Worm (Caenorhabditis elegans) whole organism, L1 larva: Measurements from ENCODE around the gene hrg-7.

Experiments
- C04F5.9 ChIP-seq: sonication (generic microtip); optimal IDR thresholded peaks from 2 replicates; lab custom pipeline; 2016; ENCODE audit warnings: missing genetic modification characterization, missing compliant biosample characterization
- F16B12.6 ChIP-seq: fragments of 150-350 bp; optimal IDR thresholded peaks from 2 replicates; lab custom pipeline; 2014; ENCODE audit warnings: missing biosample characterization, missing genetic modification characterization
- Y116A8C.19 ChIP-seq: sonication (generic microtip); optimal IDR thresholded peaks from 2 replicates; lab custom pipeline; 2016; ENCODE audit warnings: missing compliant biosample characterization, missing genetic modification characterization, borderline replicate concordance
- aha-1 ChIP-seq: fragments of 150-350 bp; optimal IDR thresholded peaks from 2 replicates; lab custom pipeline; 2014; ENCODE audit warnings: missing biosample characterization, missing genetic modification characterization
- alr-1 ChIP-seq: fragments of 200-800 bp; sonication (Bioruptor generic); optimal IDR thresholded peaks from 2 replicates; lab custom pipeline; 2018; ENCODE audit warnings: borderline replicate concordance, mild to moderate bottlenecking, missing genetic modification characterization, missing compliant biosample characterization
- ama-1 ChIP-seq: fragments of 150-350 bp; optimal IDR thresholded peaks from 2 replicates; lab custom pipeline; 2014
- ceh-63 ChIP-seq: fragments of 200-800 bp; sonication (Bioruptor generic); optimal IDR thresholded peaks from 2 replicates; lab custom pipeline; 2018; ENCODE audit warnings: mild to moderate bottlenecking, missing genetic modification characterization, missing compliant biosample characterization
- ceh-8 ChIP-seq: fragments of 200-800 bp; sonication (Bioruptor generic); optimal IDR thresholded peaks from 2 replicates; lab custom pipeline; 2018; ENCODE audit warnings: mild to moderate bottlenecking, missing genetic modification characterization, moderate library complexity, missing compliant biosample characterization
- ceh-82 ChIP-seq, 3 experiments: fragments of 150-350 bp in 1 of 3; sonication (generic microtip) in 2 of 3; optimal IDR thresholded peaks; 2 replicates each; lab custom pipeline; 2014 to 2017; ENCODE audit warnings: missing biosample characterization in 3 of 3, missing genetic modification characterization in 3 of 3
- ces-1 ChIP-seq: fragments of 150-350 bp; optimal IDR thresholded peaks from 2 replicates; lab custom pipeline; 2014; ENCODE audit warnings: missing biosample characterization, missing genetic modification reagents, missing genetic modification characterization
- efl-1 ChIP-seq, 4 experiments: fragments of 150-350 bp; optimal IDR thresholded peaks in 3 of 4; peaks in 1 of 4; 1 replicate in 1 of 4; 2 replicates in 3 of 4; lab custom pipeline; 2014; ENCODE audit warnings: missing biosample characterization in 2 of 4, missing genetic modification characterization in 2 of 4, missing genetic modification reagents in 2 of 4
- egl-13 ChIP-seq: sonication (generic microtip); optimal IDR thresholded peaks from 2 replicates; lab custom pipeline; 2016; ENCODE audit warnings: missing genotype, missing genetic modification reagents, missing genetic modification characterization, missing compliant biosample characterization
- elt-2 ChIP-seq: sonication (generic microtip); optimal IDR thresholded peaks from 2 replicates; lab custom pipeline; 2016; ENCODE audit warnings: missing genetic modification characterization, mild to moderate bottlenecking, inconsistent platforms, missing compliant biosample characterization, missing genetic modification reagents
- fkh-8 ChIP-seq: sonication (generic microtip); optimal IDR thresholded peaks from 2 replicates; lab custom pipeline; 2016; ENCODE audit warnings: mild to moderate bottlenecking, missing genetic modification characterization, missing compliant biosample characterization
- fos-1 ChIP-seq: fragments of 150-350 bp; optimal IDR thresholded peaks from 2 replicates; lab custom pipeline; 2014; ENCODE audit warnings: missing biosample characterization, missing genetic modification characterization
- grh-1 ChIP-seq: fragments of 200-800 bp; sonication (Bioruptor generic); IDR thresholded peaks from 2 replicates; pipeline ENCODE4 v1.3.6; 2022; ENCODE audit warnings: missing genetic modification reagents, missing genetic modification characterization, missing compliant biosample characterization
- hpl-2 ChIP-seq: fragments of 150-350 bp; optimal IDR thresholded peaks from 2 replicates; lab custom pipeline; 2014; ENCODE audit warnings: missing biosample characterization, missing genetic modification reagents, missing genetic modification characterization
- isw-1 ChIP-seq: fragments of 200-800 bp; sonication (Bioruptor generic); IDR thresholded peaks from 2 replicates; pipeline ENCODE4 v1.3.6; 2022; ENCODE audit warnings: missing genetic modification characterization, missing compliant biosample characterization
- jun-1 ChIP-seq: fragments of 150-350 bp; optimal IDR thresholded peaks from 2 replicates; lab custom pipeline; 2014; ENCODE audit warnings: missing biosample characterization, missing genetic modification reagents, missing genetic modification characterization
- lin-13 ChIP-seq: fragments of 150-350 bp; optimal IDR thresholded peaks from 2 replicates; lab custom pipeline; 2014; ENCODE audit warnings: missing biosample characterization, missing genetic modification reagents, missing genetic modification characterization
- lin-14 ChIP-seq: fragments of 200-800 bp; sonication (Bioruptor generic); optimal IDR thresholded peaks from 2 replicates; lab custom pipeline; 2018; ENCODE audit warnings: mild to moderate bottlenecking, missing genetic modification characterization, moderate library complexity, missing compliant biosample characterization
- lin-15B ChIP-seq: fragments of 150-350 bp; sonication (generic microtip); optimal IDR thresholded peaks from 3 replicates; lab custom pipeline; 2014; ENCODE audit warnings: missing biosample characterization, missing genetic modification characterization
- lin-35 ChIP-seq, 2 experiments: fragments of 150-350 bp; optimal IDR thresholded peaks; 2 replicates each; lab custom pipeline; 2014; ENCODE audit warnings: missing biosample characterization in 2 of 2, missing genetic modification characterization in 2 of 2, missing genetic modification reagents in 2 of 2
- lin-39 ChIP-seq: fragments of 150-350 bp; optimal IDR thresholded peaks from 2 replicates; lab custom pipeline; 2014; ENCODE audit warnings: missing biosample characterization, missing genetic modification reagents, missing genetic modification characterization
- lir-3 ChIP-seq: sonication (generic microtip); optimal IDR thresholded peaks from 2 replicates; lab custom pipeline; 2016; ENCODE audit warnings: mild to moderate bottlenecking, missing genetic modification characterization, moderate library complexity, missing compliant biosample characterization; ENCODE audit not compliant: poor library complexity
- mab-9 ChIP-seq: fragments of 200-800 bp; sonication (Bioruptor generic); IDR thresholded peaks from 2 replicates; pipeline ENCODE4 v1.3.6; 2022; ENCODE audit warnings: missing genetic modification reagents, missing genetic modification characterization, missing compliant biosample characterization
- mdl-1 ChIP-seq, 2 experiments: fragments of 150-350 bp; optimal IDR thresholded peaks; 2 replicates each; lab custom pipeline; 2014 to 2017; ENCODE audit warnings: missing biosample characterization in 2 of 2, missing genetic modification characterization in 2 of 2, inconsistent platforms in 1 of 2
- nhr-19 ChIP-seq: fragments of 200-800 bp; sonication (Bioruptor generic); conservative IDR thresholded peaks from 2 replicates; pipeline ENCODE4 v1.3.6; 2022; ENCODE audit warnings: missing genetic modification characterization, missing compliant biosample characterization
- nhr-20 ChIP-seq: sonication (generic microtip); optimal IDR thresholded peaks from 2 replicates; lab custom pipeline; 2016; ENCODE audit warnings: mild to moderate bottlenecking, missing genetic modification characterization, missing compliant biosample characterization
- nhr-28 ChIP-seq: fragments of 150-350 bp; optimal IDR thresholded peaks from 2 replicates; lab custom pipeline; 2014; ENCODE audit warnings: missing biosample characterization, missing genetic modification characterization
- nhr-71 ChIP-seq: sonication (generic microtip); optimal IDR thresholded peaks from 2 replicates; lab custom pipeline; 2016; ENCODE audit warnings: mild to moderate bottlenecking, missing genetic modification characterization, moderate library complexity, missing compliant biosample characterization
- nhr-84 ChIP-seq: sonication (generic microtip); optimal IDR thresholded peaks from 2 replicates; lab custom pipeline; 2017; ENCODE audit warnings: missing biosample characterization, missing genetic modification characterization
- nhr-85 ChIP-seq: sonication (generic microtip); peaks from one replicate; lab custom pipeline; 2016; ENCODE audit warnings: missing genetic modification characterization, inconsistent platforms, missing compliant biosample characterization
- pag-3 ChIP-seq: sonication (generic microtip); optimal IDR thresholded peaks from 2 replicates; lab custom pipeline; 2017; ENCODE audit warnings: missing genetic modification characterization, mild to moderate bottlenecking, missing compliant biosample characterization, antibody characterized with exemption, borderline replicate concordance; ENCODE audit not compliant: insufficient read depth
- pax-3 ChIP-seq: fragments of 200-800 bp; sonication (Bioruptor generic); optimal IDR thresholded peaks from 2 replicates; lab custom pipeline; 2018; ENCODE audit warnings: mild to moderate bottlenecking, missing genetic modification characterization, moderate library complexity, missing compliant biosample characterization
- pqm-1 ChIP-seq: sonication (generic microtip); optimal IDR thresholded peaks from 3 replicates; lab custom pipeline; 2017; ENCODE audit warnings: missing biosample characterization, missing genetic modification characterization
- rnt-1 ChIP-seq: sonication (generic microtip); optimal IDR thresholded peaks from 2 replicates; lab custom pipeline; 2016; ENCODE audit warnings: mild to moderate bottlenecking, missing genetic modification characterization, moderate library complexity, missing compliant biosample characterization
- skn-1 ChIP-seq: fragments of 150-350 bp; optimal IDR thresholded peaks from 2 replicates; lab custom pipeline; 2014; ENCODE audit warnings: missing biosample characterization, missing genetic modification characterization
- sox-4 ChIP-seq: sonication (generic microtip); optimal IDR thresholded peaks from 2 replicates; lab custom pipeline; 2016; ENCODE audit warnings: missing genetic modification characterization, missing compliant biosample characterization
- sup-37 ChIP-seq: fragments of 200-800 bp; sonication (Bioruptor generic); optimal IDR thresholded peaks from 2 replicates; lab custom pipeline; 2018; ENCODE audit warnings: mild to moderate bottlenecking, missing genetic modification characterization, missing compliant biosample characterization
- tlp-1 ChIP-seq: fragments of 150-350 bp; optimal IDR thresholded peaks from 2 replicates; lab custom pipeline; 2014; ENCODE audit warnings: missing biosample characterization, missing genetic modification characterization
- unc-130 ChIP-seq: fragments of 150-350 bp; optimal IDR thresholded peaks from 2 replicates; lab custom pipeline; 2017; ENCODE audit warnings: missing biosample characterization, missing genetic modification characterization, inconsistent platforms
- unc-62 ChIP-seq: fragments of 150-350 bp; optimal IDR thresholded peaks from 2 replicates; lab custom pipeline; 2014; ENCODE audit warnings: missing biosample characterization, missing genetic modification reagents, missing genetic modification characterization
- unc-86 ChIP-seq: sonication (generic microtip); optimal IDR thresholded peaks from 2 replicates; lab custom pipeline; 2016; ENCODE audit warnings: missing genetic modification characterization, missing compliant biosample characterization
- unc-98 ChIP-seq: fragments of 200-800 bp; sonication (Bioruptor generic); IDR thresholded peaks from 2 replicates; pipeline ENCODE4 v1.3.6; 2022; ENCODE audit warnings: missing genetic modification characterization, missing compliant biosample characterization
- xbp-1 ChIP-seq: sonication (generic microtip); optimal IDR thresholded peaks from 2 replicates; lab custom pipeline; 2016; ENCODE audit warnings: missing genetic modification characterization, missing compliant biosample characterization
- zag-1 ChIP-seq: fragments of 150-350 bp; optimal IDR thresholded peaks from 2 replicates; lab custom pipeline; 2014; ENCODE audit warnings: missing biosample characterization, missing genetic modification characterization

hrg-7 gene

DNA sequence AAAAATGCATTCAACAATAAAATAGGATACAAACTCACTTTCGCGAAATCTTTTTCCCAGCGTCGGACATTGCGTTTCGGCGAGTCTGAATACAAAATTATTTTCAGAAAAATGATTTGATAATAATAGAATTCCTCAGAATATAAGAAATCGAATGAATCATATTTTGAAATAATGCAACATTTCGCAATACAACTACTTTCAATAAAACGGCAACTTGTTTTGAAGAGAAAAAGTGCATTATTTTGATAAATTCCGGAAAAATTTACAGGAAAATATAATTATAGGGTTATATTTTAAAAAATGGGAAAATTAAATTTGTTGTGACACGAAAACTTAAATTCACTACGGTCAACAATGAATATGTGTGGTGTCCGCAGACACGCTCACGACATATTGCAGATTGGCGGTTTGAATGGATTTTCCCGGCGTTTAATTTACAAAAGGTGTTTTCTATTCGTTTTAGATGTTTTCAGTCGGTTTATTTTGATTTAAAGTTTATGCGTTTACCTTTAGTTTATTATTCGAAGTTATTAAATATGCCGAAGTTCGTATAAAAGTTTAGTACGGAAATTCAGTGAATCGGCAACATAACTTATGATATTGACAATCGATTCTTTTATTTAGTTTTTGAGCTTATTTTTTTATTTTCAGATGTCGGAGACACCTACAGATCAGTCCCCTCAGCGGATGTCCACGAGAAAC is 21.6 kb downstream of the hrg-7 start, which contains the start of the genes abcf-1 and scc-3 (continued):
- TF ChIP-seq Y116A8C.19 (tag; lab: Kevin White, UChicago) (no peak), sox-4 (no peak), hpl-2 (no peak), ces-1 (GFP tag; lab: Kevin White, UChicago) (no peak), grh-1 (GFP tag; lab: Robert Waterston, UW) (no peak), aha-1 (tag; lab: Kevin White, UChicago) (no peak), ceh-82 (tag; optimal IDR thresholded peaks at IDR 0.05; lab: Kevin White, UChicago) (no peak), tlp-1 (tag; lab: Kevin White, UChicago) (no peak), mab-9 (no peak), lir-3 (tag; lab: Kevin White, UChicago) (no peak), alr-1 (tag; lab: Kevin White, UChicago) (no peak), skn-1 (tag; lab: Kevin White, UChicago) (peak; percentile 51), lin-35 (GFP tag; optimal IDR thresholded peaks at IDR 0.05; lab: Kevin White, UChicago) (peak; percentile 45 to 71), nhr-85 (no peak), nhr-20 (tag; lab: Kevin White, UChicago) (peak; percentile 38), nhr-84 (tag; lab: Kevin White, UChicago) (no peak), rnt-1 (tag; lab: Kevin White, UChicago) (peak; percentile 25), fkh-8 (no peak), lin-15B (tag; lab: Kevin White, UChicago) (no peak), lin-13 (GFP tag; lab: Kevin White, UChicago) (no peak), unc-86 (tag; lab: Kevin White, UChicago) (no peak), nhr-19 (GFP tag; lab: Robert Waterston, UW) (no peak; the same call in 1 of the 2 replicates), zag-1 (tag; lab: Kevin White, UChicago) (no peak), elt-2 (tag; lab: Kevin White, UChicago) (no peak), ceh-8 (GFP tag; lab: Kevin White, UChicago) (no peak), xbp-1 (tag; lab: Kevin White, UChicago) (peak; percentile 40), lin-14 (GFP tag; lab: Kevin White, UChicago) (no peak), nhr-28 (tag; lab: Kevin White, UChicago) (no peak), unc-130 (tag; lab: Kevin White, UChicago) (peak; percentile 6)

ce11 chrV:12768946-12769345 is 27.1 kb downstream of the hrg-7 start, which contains the start of gene srt-43:
srt-43 (plus strand) TSS chrV:12769246.
- no peak for TF ChIP-seq sup-37 (GFP tag; lab: Kevin White, UChicago)
- no peak for TF ChIP-seq aha-1 (tag; lab: Kevin White, UChicago)
- no peak for TF ChIP-seq efl-1 (optimal IDR thresholded peaks at IDR 0.05; lab: Kevin White, UChicago)
- TF ChIP-seq efl-1 (GFP tag; optimal IDR thresholded peaks at IDR 0.05 in 1 of 2; lab: Kevin White, UChicago): no peak
- TF ChIP-seq nhr-71 (tag; lab: Kevin White, UChicago): no peak
- TF ChIP-seq grh-1 (GFP tag; lab: Robert Waterston, UW): no peak
- no peak for TF ChIP-seq unc-130 (tag; lab: Kevin White, UChicago)
- TF ChIP-seq alr-1 (tag; lab: Kevin White, UChicago): no peak
- no peak for TF ChIP-seq fos-1 (tag; lab: Kevin White, UChicago)
- no peak for TF ChIP-seq ceh-63 (GFP tag; lab: Kevin White, UChicago)
- no peak for TF ChIP-seq Y116A8C.19 (tag; lab: Kevin White, UChicago)
- TF ChIP-seq mdl-1 (tag; optimal IDR thresholded peaks at IDR 0.05; lab: Kevin White, UChicago): no peak
- no peak for TF ChIP-seq pqm-1

ce11 chrV:12773222-12773621 is 31.4 kb downstream of the hrg-7 start, which contains the start of gene ZC455.1:
ZC455.1 (plus strand) TSS chrV:12773522.
- TF ChIP-seq ceh-8 (GFP tag; lab: Kevin White, UChicago) (no peak), C04F5.9 (tag; lab: Kevin White, UChicago) (no peak), unc-98 (GFP tag; lab: Robert Waterston, UW) (no peak), ceh-63 (GFP tag; lab: Kevin White, UChicago) (no peak), pax-3 (no peak), isw-1 (GFP tag; lab: Robert Waterston, UW) (no peak), ama-1 (lab: Kevin White, UChicago) (no peak), F16B12.6 (tag; lab: Kevin White, UChicago) (no peak), Y116A8C.19 (tag; lab: Kevin White, UChicago) (no peak), jun-1 (no peak), unc-86 (tag; lab: Kevin White, UChicago) (no peak), xbp-1 (tag; lab: Kevin White, UChicago) (no peak), unc-62 (GFP tag; lab: Kevin White, UChicago) (no peak), pag-3 (tag; lab: Kevin White, UChicago) (no peak), egl-13 (no peak), lin-39 (tag; lab: Kevin White, UChicago) (no peak), skn-1 (tag; lab: Kevin White, UChicago) (no peak)
